Worm (Caenorhabditis elegans): ENCODE measurements around the gene F42A9.17.

DNA sequence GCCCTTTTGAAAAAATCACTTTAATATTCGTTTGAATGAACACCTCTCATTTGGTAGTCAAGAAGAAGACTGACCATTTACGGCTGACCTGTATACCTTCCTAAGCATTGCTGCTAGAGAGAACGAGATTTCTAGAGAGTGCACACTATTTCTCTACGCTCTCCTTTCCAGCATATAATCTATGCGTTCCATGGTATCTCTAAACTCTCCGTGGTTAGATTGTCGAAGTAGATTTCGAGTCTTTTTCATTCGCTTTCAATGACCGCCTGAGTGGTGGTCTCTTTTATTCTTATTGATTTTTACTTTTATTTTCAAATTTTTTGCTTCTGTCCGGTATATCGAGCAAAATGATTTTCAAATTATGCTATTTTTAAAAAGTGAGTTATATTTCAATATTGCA, 14.2 kb downstream of the F42A9.17 start:
- TF ChIP-seq attf-3 (GFP tag; conservative IDR thresholded peaks at IDR 0.05): no peak
- TF ChIP-seq mxl-1 (tag; optimal IDR thresholded peaks at IDR 0.05): no peak
- TF ChIP-seq lsl-1 (GFP tag; optimal IDR thresholded peaks at IDR 0.05): no peak
- no peak for TF ChIP-seq efl-1 (GFP tag; optimal IDR thresholded peaks at IDR 0.05)
- TF ChIP-seq Y95B8A.8 (GFP tag; IDR thresholded peaks at IDR 0.05): no peak
- no peak for TF ChIP-seq lin-35 (GFP tag; optimal IDR thresholded peaks at IDR 0.05)
- TF ChIP-seq hrde-1 (tag; optimal IDR thresholded peaks at IDR 0.05; ENCODE audit: borderline replicate concordance): no peak
- no peak for TF ChIP-seq K12H6.12 (tag; optimal IDR thresholded peaks at IDR 0.05)
- TF ChIP-seq Y67H2A.10 (GFP tag; conservative IDR thresholded peaks at IDR 0.05): no peak
- TF ChIP-seq ama-1 (optimal IDR thresholded peaks at IDR 0.05): no peak
- TF ChIP-seq ama-1 (GFP tag; optimal IDR thresholded peaks at IDR 0.05): no peak
- TF ChIP-seq lir-1 (GFP tag; conservative IDR thresholded peaks at IDR 0.05): no peak
- TF ChIP-seq madf-8 (GFP tag; conservative IDR thresholded peaks at IDR 0.05): no peak
- no peak for TF ChIP-seq him-1 (tag; optimal IDR thresholded peaks at IDR 0.05)
- no peak for TF ChIP-seq B0336.3 (GFP tag; IDR thresholded peaks at IDR 0.05)
